Fruit fly (Drosophila melanogaster): Measurements from ENCODE around the gene LManI.

- TF ChIP-seq Ets98B (GFP tag; IDR thresholded peaks at IDR 0.05) (no peak), Snoo (tag; optimal IDR thresholded peaks at IDR 0.05) (no peak), CG10348 (GFP tag; IDR thresholded peaks at IDR 0.05) (no peak), CG4496 (GFP tag; IDR thresholded peaks at IDR 0.05) (no peak), D1 (tag; optimal IDR thresholded peaks at IDR 0.05) (no peak), EcR (GFP tag; optimal IDR thresholded peaks at IDR 0.05) (no peak), gl (tag; optimal IDR thresholded peaks at IDR 0.05) (no peak), CG12605 (GFP tag; IDR thresholded peaks at IDR 0.05) (no peak), CG13204 (GFP tag; optimal IDR thresholded peaks at IDR 0.05) (no peak), CG8159 (tag; optimal IDR thresholded peaks at IDR 0.05) (no peak), CG17806 (tag; optimal IDR thresholded peaks at IDR 0.05) (no peak), CG15710 (tag; optimal IDR thresholded peaks at IDR 0.05) (no peak), CG8301 (tag; optimal IDR thresholded peaks at IDR 0.05) (no peak), Pif1A (GFP tag; optimal IDR thresholded peaks at IDR 0.05) (no peak)
These were observed 48.3 kb upstream of the LManI start for dm6 chr2L:10505345-10505744.

All from whole organism, pupa.